Worm (Caenorhabditis elegans) whole organism, L4 larva: Measurements from ENCODE around the gene Y54G2A.40.
A peak's percentile ranks its signal among the peaks of the same experiment; 100 is the strongest.

ENCODE experiments used
- D1046.2 ChIP-seq: fragments of 200-800 bp; sonication (Bioruptor generic); IDR thresholded peaks from 2 replicates; pipeline ENCODE4 v1.3.6; 2022; ENCODE audit warnings: missing genetic modification characterization, missing compliant biosample characterization
- F26F4.8 ChIP-seq: fragments of 200-800 bp; sonication (Bioruptor generic); conservative IDR thresholded peaks from 2 replicates; pipeline ENCODE4 v1.3.6; 2022; ENCODE audit warnings: missing genetic modification characterization, missing compliant biosample characterization
- F37D6.2 ChIP-seq: sonication (generic microtip); optimal IDR thresholded peaks from 2 replicates; lab custom pipeline; 2016; ENCODE audit warnings: mild to moderate bottlenecking, missing genetic modification characterization, missing compliant biosample characterization
- F44E2.7 ChIP-seq: fragments of 200-800 bp; sonication (Bioruptor generic); IDR thresholded peaks from 2 replicates; pipeline ENCODE4 v2.1.2; 2022; ENCODE audit warnings: missing genetic modification characterization, missing compliant biosample characterization
- F49E8.2 ChIP-seq: sonication (generic microtip); optimal IDR thresholded peaks from 2 replicates; lab custom pipeline; 2016; ENCODE audit warnings: missing compliant biosample characterization, mild to moderate bottlenecking, missing genetic modification characterization, borderline replicate concordance
- T20F7.1 ChIP-seq: fragments of 200-800 bp; sonication (Bioruptor generic); optimal IDR thresholded peaks from 2 replicates; lab custom pipeline; 2018; ENCODE audit warnings: mild to moderate bottlenecking, missing genetic modification characterization, missing compliant biosample characterization
- Y105C5A.15 ChIP-seq: fragments of 200-800 bp; sonication (Bioruptor generic); IDR thresholded peaks from 2 replicates; pipeline ENCODE4 v1.3.6; 2022; ENCODE audit warnings: missing genetic modification characterization, missing compliant biosample characterization
- ZK337.2 ChIP-seq: fragments of 200-800 bp; sonication (Bioruptor generic); IDR thresholded peaks from 2 replicates; pipeline ENCODE4 v1.3.6; 2022; ENCODE audit warnings: missing genetic modification reagents, missing genetic modification characterization, missing compliant biosample characterization
- arid-1 ChIP-seq: fragments of 200-800 bp; sonication (Bioruptor generic); conservative IDR thresholded peaks from 2 replicates; pipeline ENCODE4 v1.3.6; 2022; ENCODE audit warnings: missing genetic modification reagents, missing genetic modification characterization, missing compliant biosample characterization
- ceh-44 ChIP-seq: fragments of 200-800 bp; sonication (Bioruptor generic); IDR thresholded peaks from 2 replicates; pipeline ENCODE4 v1.3.6; 2022; ENCODE audit warnings: missing genetic modification reagents, missing genetic modification characterization, missing compliant biosample characterization
- ceh-62 ChIP-seq: sonication (generic microtip); optimal IDR thresholded peaks from 2 replicates; lab custom pipeline; 2017; ENCODE audit warnings: missing biosample characterization, missing genetic modification characterization
- cey-2 ChIP-seq: sonication (generic microtip); optimal IDR thresholded peaks from 3 replicates; lab custom pipeline; 2017; ENCODE audit warnings: missing genetic modification characterization, mild to moderate bottlenecking, missing compliant biosample characterization, antibody characterized with exemption, borderline replicate concordance; ENCODE audit not compliant: insufficient read depth
- daf-16 ChIP-seq, 3 experiments: sonication (generic microtip); optimal IDR thresholded peaks; 2 replicates each; lab custom pipeline; 2016 to 2017; ENCODE audit warnings: missing genetic modification characterization in 3 of 3, missing genetic modification reagents in 3 of 3, mild to moderate bottlenecking in 2 of 3, missing compliant biosample characterization in 2 of 3, missing biosample characterization in 1 of 3, moderate library complexity in 1 of 3
- daf-19 ChIP-seq: fragments of 200-800 bp; sonication (Bioruptor generic); conservative IDR thresholded peaks from 2 replicates; pipeline ENCODE4 v1.3.6; 2022; ENCODE audit warnings: missing genetic modification characterization, missing compliant biosample characterization
- dmd-8 ChIP-seq: fragments of 200-800 bp; sonication (Bioruptor generic); IDR thresholded peaks from 2 replicates; pipeline ENCODE4 v1.3.6; 2022; ENCODE audit warnings: missing genetic modification characterization, missing compliant biosample characterization
- dmd-9 ChIP-seq: fragments of 200-800 bp; sonication (Bioruptor generic); IDR thresholded peaks from 2 replicates; pipeline ENCODE4 v1.3.6; 2022; ENCODE audit warnings: missing genetic modification reagents, missing genetic modification characterization, missing compliant biosample characterization
- duxl-1 ChIP-seq: sonication (generic microtip); optimal IDR thresholded peaks from 2 replicates; lab custom pipeline; 2016; ENCODE audit warnings: mild to moderate bottlenecking, missing genetic modification characterization, moderate library complexity, missing compliant biosample characterization; ENCODE audit not compliant: poor library complexity
- hlh-30 ChIP-seq: sonication (generic microtip); optimal IDR thresholded peaks from 2 replicates; lab custom pipeline; 2017; ENCODE audit warnings: antibody characterized with exemption, mild to moderate bottlenecking, missing genetic modification characterization, missing compliant biosample characterization; ENCODE audit not compliant: insufficient read depth
- lim-7 ChIP-seq: fragments of 200-800 bp; sonication (Bioruptor generic); IDR thresholded peaks from 2 replicates; pipeline ENCODE4 v1.3.6; 2022; ENCODE audit warnings: missing genetic modification characterization, missing compliant biosample characterization
- lin-1 ChIP-seq: fragments of 200-800 bp; sonication (Bioruptor generic); IDR thresholded peaks from 2 replicates; pipeline ENCODE4 v1.3.6; 2022; ENCODE audit warnings: missing genetic modification reagents, missing genetic modification characterization, missing compliant biosample characterization
- lin-29 ChIP-seq: fragments of 200-800 bp; sonication (Bioruptor generic); IDR thresholded peaks from 2 replicates; pipeline ENCODE4 v1.3.6; 2022; ENCODE audit warnings: missing genetic modification reagents, missing genetic modification characterization, missing compliant biosample characterization
- lin-38 ChIP-seq: fragments of 200-800 bp; sonication (Bioruptor generic); IDR thresholded peaks from 2 replicates; pipeline ENCODE4 v1.3.6; 2022; ENCODE audit warnings: missing genetic modification reagents, missing genetic modification characterization, missing compliant biosample characterization
- lir-3 ChIP-seq: sonication (generic microtip); optimal IDR thresholded peaks from 2 replicates; lab custom pipeline; 2016; ENCODE audit warnings: mild to moderate bottlenecking, missing genetic modification characterization, missing compliant biosample characterization
- madf-5 ChIP-seq, 2 experiments: fragments of 200-800 bp; sonication (Bioruptor generic); IDR thresholded peaks; 2 replicates each; pipeline ENCODE4 v1.3.6; 2022; ENCODE audit warnings: missing compliant biosample characterization in 2 of 2, missing genetic modification characterization in 2 of 2
- madf-9 ChIP-seq: fragments of 200-800 bp; sonication (Bioruptor generic); conservative IDR thresholded peaks from 2 replicates; pipeline ENCODE4 v1.3.6; 2022; ENCODE audit warnings: missing genetic modification reagents, missing genetic modification characterization, missing compliant biosample characterization
- mes-2 ChIP-seq: sonication (generic microtip); optimal IDR thresholded peaks from 2 replicates; lab custom pipeline; 2016; ENCODE audit warnings: missing genotype, mild to moderate bottlenecking, missing genetic modification characterization, missing compliant biosample characterization; ENCODE audit not compliant: poor library complexity, severe bottlenecking
- mxl-3 ChIP-seq: fragments of 200-800 bp; sonication (Bioruptor generic); optimal IDR thresholded peaks from 2 replicates; lab custom pipeline; 2018; ENCODE audit warnings: mild to moderate bottlenecking, missing genetic modification characterization, missing compliant biosample characterization
- nhr-111 ChIP-seq: fragments of 200-800 bp; sonication (Bioruptor generic); optimal IDR thresholded peaks from 2 replicates; lab custom pipeline; 2018; ENCODE audit warnings: mild to moderate bottlenecking, missing genetic modification characterization, missing compliant biosample characterization
- nhr-237 ChIP-seq: sonication (generic microtip); optimal IDR thresholded peaks from 2 replicates; lab custom pipeline; 2017; ENCODE audit warnings: missing biosample characterization, missing genetic modification characterization
- nhr-48 ChIP-seq: sonication (generic microtip); optimal IDR thresholded peaks from 2 replicates; lab custom pipeline; 2016; ENCODE audit warnings: mild to moderate bottlenecking, missing genetic modification characterization, missing compliant biosample characterization
- pha-4 ChIP-seq, 2 experiments: fragments of 150-350 bp in 1 of 2; fragments of 200-800 bp in 1 of 2; sonication (Bioruptor generic) in 1 of 2; IDR thresholded peaks in 1 of 2; optimal IDR thresholded peaks in 1 of 2; 2 replicates each; pipeline versions ENCODE4 v1.3.6 to Lab custom; 2014 to 2022; ENCODE audit warnings: missing genetic modification characterization in 2 of 2, missing genetic modification reagents in 2 of 2, missing biosample characterization in 1 of 2, missing compliant biosample characterization in 1 of 2
- php-3 ChIP-seq: fragments of 200-800 bp; sonication (Bioruptor generic); IDR thresholded peaks from 2 replicates; pipeline ENCODE4 v1.3.6; 2022; ENCODE audit warnings: missing genetic modification reagents, missing genetic modification characterization, missing compliant biosample characterization
- set-16 ChIP-seq: fragments of 200-800 bp; sonication (Bioruptor generic); IDR thresholded peaks from 2 replicates; pipeline ENCODE4 v1.3.6; 2022; ENCODE audit warnings: missing genetic modification reagents, missing genetic modification characterization, missing compliant biosample characterization
- skn-1 ChIP-seq: fragments of 150-350 bp; optimal IDR thresholded peaks from 2 replicates; lab custom pipeline; 2014; ENCODE audit warnings: missing biosample characterization, missing genetic modification characterization
- tra-1 ChIP-seq: fragments of 200-800 bp; sonication (Bioruptor generic); IDR thresholded peaks from 2 replicates; pipeline ENCODE4 v1.3.6; 2022; ENCODE audit warnings: missing genetic modification reagents, missing genetic modification characterization, missing compliant biosample characterization
- unc-130 ChIP-seq: sonication (generic microtip); optimal IDR thresholded peaks from 2 replicates; lab custom pipeline; 2016; ENCODE audit warnings: missing genetic modification reagents, missing genetic modification characterization, missing compliant biosample characterization
- vab-7 ChIP-seq: fragments of 200-800 bp; sonication (Bioruptor generic); IDR thresholded peaks from 2 replicates; pipeline ENCODE4 v1.3.6; 2022; ENCODE audit warnings: missing genetic modification reagents, missing genetic modification characterization, missing compliant biosample characterization
- zip-2 ChIP-seq: fragments of 150-350 bp; optimal IDR thresholded peaks from 2 replicates; lab custom pipeline; 2014; ENCODE audit warnings: missing biosample characterization, missing genetic modification characterization

Y54G2A.40 gene

DNA sequence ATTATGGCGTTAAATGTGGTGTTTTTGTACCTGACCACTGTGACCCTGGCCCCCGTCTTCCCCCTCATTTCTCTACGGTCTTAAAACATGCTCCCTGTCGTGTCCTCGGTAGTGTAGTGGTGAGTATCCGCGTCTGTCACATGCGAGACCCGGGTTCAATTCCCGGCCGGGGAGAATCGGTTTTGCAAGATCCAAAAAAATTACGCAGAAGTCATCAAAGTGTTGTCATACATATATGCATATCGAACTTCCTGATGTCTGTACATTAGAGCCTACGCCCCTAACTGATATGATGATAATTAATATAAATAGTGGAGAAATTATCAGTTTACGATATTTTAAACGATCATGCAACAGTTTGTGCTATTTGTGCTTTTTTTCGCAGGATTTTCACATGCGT is 40.8 kb upstream of the Y54G2A.40 start, which contains the start of gene Y54G2A.45 (continued):
- TF ChIP-seq F49E8.2 (tag; lab: Kevin White, UChicago) (peak; percentile 78), nhr-237 (tag; lab: Kevin White, UChicago) (no peak), ceh-44 (GFP tag; lab: Robert Waterston, UW) (peak; percentile 80), dmd-9 (peak; percentile 72; the same call in 1 of the 2 replicates), ZK337.2 (GFP tag; lab: Robert Waterston, UW) (peak; percentile 51; the same call in 1 of the 2 replicates), T20F7.1 (GFP tag; lab: Kevin White, UChicago) (no peak), zip-2 (peak; percentile 65), lir-3 (peak; percentile 48)

- TF ChIP-seq nhr-111 (no peak), lin-38 (GFP tag; lab: Robert Waterston, UW) (peak; percentile 58), pha-4 (GFP tag; IDR thresholded peaks at IDR 0.05; lab: Robert Waterston, UW) (0 out of 2 replicates have a peak, but pooled peaks have one; percentile 18), pha-4 (tag; optimal IDR thresholded peaks at IDR 0.05; lab: Kevin White, UChicago) (no peak), mes-2 (tag; lab: Kevin White, UChicago) (peak; percentile 43), F44E2.7 (0 out of 2 replicates have a peak, but pooled peaks have one; percentile 67), daf-19 (GFP tag; lab: Robert Waterston, UW) (no peak), cey-2 (tag; lab: Kevin White, UChicago) (no peak), madf-9 (no peak), tra-1 (GFP tag; lab: Robert Waterston, UW) (peak; percentile 67; the same call in 1 of the 2 replicates), set-16 (GFP tag; lab: Robert Waterston, UW) (peak; percentile 41), dmd-9 (0 out of 2 replicates have a peak, but pooled peaks have one; percentile 48), vab-7 (peak; percentile 67; the same call in 1 of the 2 replicates), Y105C5A.15 (GFP tag; lab: Robert Waterston, UW) (0 out of 2 replicates have a peak, but pooled peaks have one; percentile 42), arid-1 (GFP tag; lab: Robert Waterston, UW) (0 out of 2 replicates have a peak, but pooled peaks have one; percentile 46), hlh-30 (peak; percentile 46), madf-5 (GFP tag; IDR thresholded peaks at IDR 0.05; lab: Robert Waterston, UW) (no peak), mxl-3 (GFP tag; lab: Kevin White, UChicago) (peak; percentile 6), dmd-8 (GFP tag; lab: Robert Waterston, UW) (0 out of 2 replicates have a peak, but pooled peaks have one; percentile 53), D1046.2 (GFP tag; lab: Robert Waterston, UW) (0 out of 2 replicates have a peak, but pooled peaks have one; percentile 34), F26F4.8 (GFP tag; lab: Robert Waterston, UW) (0 out of 2 replicates have a peak, but pooled peaks have one; percentile 55), lin-29 (GFP tag; lab: Robert Waterston, UW) (0 out of 2 replicates have a peak, but pooled peaks have one; percentile 19), php-3 (GFP tag; lab: Robert Waterston, UW) (0 out of 2 replicates have a peak, but pooled peaks have one; percentile 25), daf-16 (GFP tag; optimal IDR thresholded peaks at IDR 0.05; lab: Kevin White, UChicago) (peak in 1 of 2 experiments; percentile 5), daf-16 (tag; optimal IDR thresholded peaks at IDR 0.05; lab: Kevin White, UChicago) (peak; percentile 18), unc-130 (GFP tag; lab: Kevin White, UChicago) (peak; percentile 3), duxl-1 (tag; lab: Kevin White, UChicago) (no peak), lim-7 (peak; percentile 75), skn-1 (tag; lab: Kevin White, UChicago) (no peak)
- TF ChIP-seq, all 104 proteins: peak for 20
Measured at ce11 chrIV:2808154-2808553, 38.1 kb upstream of the Y54G2A.40 start.

ce11 chrIV:2809208-2809607 is 37.1 kb upstream of the Y54G2A.40 start, which contains the start of gene Y54G2A.76:
Gene Y54G2A.76, plus strand, starts transcription at chrIV:2809410.
- no peak for TF ChIP-seq madf-9
- no peak for TF ChIP-seq F37D6.2
- no peak for TF ChIP-seq ceh-62
- TF ChIP-seq lin-1 (GFP tag; lab: Robert Waterston, UW): no peak
- no peak for TF ChIP-seq nhr-48 (tag; lab: Kevin White, UChicago)
- TF ChIP-seq, all 104 proteins: peak for 0
